Fruit fly (Drosophila melanogaster) whole organism, embryonic: Measurements from ENCODE around the gene CG11898.

ENCODE experiments used
- B-H1 ChIP-seq: fragments of 200-800 bp; sonication (Bioruptor generic); IDR thresholded peaks from 3 replicates; pipeline ENCODE4 v1.3.6; 2022; ENCODE audit warnings: missing biosample characterization, missing genetic modification characterization
- CG11696 ChIP-seq: fragments of 200-800 bp; sonication (Bioruptor generic); IDR thresholded peaks from 2 replicates; pipeline ENCODE4 v1.3.6; 2022; ENCODE audit warnings: missing biosample characterization, missing genetic modification characterization
- CG12299 ChIP-seq: fragments of 200-800 bp; sonication (Bioruptor generic); optimal IDR thresholded peaks from 2 replicates; lab custom pipeline; 2018; ENCODE audit warnings: missing biosample characterization, mild to moderate bottlenecking, missing genetic modification characterization
- CG1233 ChIP-seq: fragments of 200-800 bp; sonication (Bioruptor generic); optimal IDR thresholded peaks from 4 replicates; lab custom pipeline; 2018; ENCODE audit warnings: missing biosample characterization, mild to moderate bottlenecking, missing genetic modification characterization
- CG12942 ChIP-seq: fragments of 200-800 bp; sonication (Bioruptor generic); optimal IDR thresholded peaks from 3 replicates; lab custom pipeline; 2016; ENCODE audit warnings: missing biosample characterization, missing genetic modification characterization
- CG15479 ChIP-seq: fragments of 200-800 bp; sonication (Bioruptor generic); optimal IDR thresholded peaks from 3 replicates; lab custom pipeline; 2019; ENCODE audit warnings: missing biosample characterization, mild to moderate bottlenecking, missing genetic modification characterization, moderate library complexity
- CG16863 ChIP-seq: fragments of 200-800 bp; sonication (Bioruptor generic); optimal IDR thresholded peaks from 3 replicates; lab custom pipeline; 2016; ENCODE audit warnings: missing biosample characterization, missing genetic modification characterization
- CG17361 ChIP-seq: fragments of 200-800 bp; sonication (Bioruptor generic); IDR thresholded peaks from 3 replicates; pipeline ENCODE4 v1.3.6; 2022; ENCODE audit warnings: missing biosample characterization, missing genetic modification characterization
- CG17612 ChIP-seq: fragments of 200-800 bp; sonication (Bioruptor generic); IDR thresholded peaks from 2 replicates; pipeline ENCODE4 v1.3.6; 2022; ENCODE audit warnings: missing biosample characterization, missing genetic modification characterization
- CG18011 ChIP-seq: fragments of 200-800 bp; sonication (Bioruptor generic); optimal IDR thresholded peaks from 2 replicates; lab custom pipeline; 2017; ENCODE audit warnings: missing biosample characterization, missing genetic modification characterization, mild to moderate bottlenecking, moderate library complexity, missing genotype
- CG2712 ChIP-seq: fragments of 200-800 bp; optimal IDR thresholded peaks from 3 replicates; lab custom pipeline; 2019; ENCODE audit warnings: missing biosample characterization, mild to moderate bottlenecking, missing genetic modification characterization, moderate library complexity
- CG30431 ChIP-seq: fragments of 200-800 bp; sonication (Bioruptor generic); optimal IDR thresholded peaks from 2 replicates; lab custom pipeline; 2017; ENCODE audit warnings: missing biosample characterization, missing genetic modification characterization
- CG32767 ChIP-seq: fragments of 200-800 bp; sonication (Bioruptor generic); IDR thresholded peaks from 2 replicates; pipeline ENCODE4 v1.3.6; 2022; ENCODE audit warnings: missing biosample characterization, missing genetic modification characterization
- CG33557 ChIP-seq: fragments of 200-800 bp; sonication (Bioruptor generic); optimal IDR thresholded peaks from 2 replicates; lab custom pipeline; 2019; ENCODE audit warnings: missing biosample characterization, mild to moderate bottlenecking, missing genetic modification characterization, moderate library complexity
- CG3847 ChIP-seq: fragments of 200-800 bp; sonication (Bioruptor generic); IDR thresholded peaks from 2 replicates; pipeline ENCODE4 v1.3.6; 2022; ENCODE audit warnings: missing biosample characterization, missing genetic modification characterization
- CG4360 ChIP-seq: fragments of 200-800 bp; sonication (Bioruptor generic); IDR thresholded peaks from 2 replicates; pipeline ENCODE4 v1.3.6; 2022; ENCODE audit warnings: missing biosample characterization, missing genetic modification characterization
- CG4424 ChIP-seq: fragments of 200-800 bp; sonication (Bioruptor generic); optimal IDR thresholded peaks from 3 replicates; lab custom pipeline; 2016; ENCODE audit warnings: missing biosample characterization, missing genetic modification characterization
- CG6854 ChIP-seq: fragments of 200-800 bp; sonication (Bioruptor generic); optimal IDR thresholded peaks from 3 replicates; lab custom pipeline; 2017; ENCODE audit warnings: missing biosample characterization, mild to moderate bottlenecking, missing genetic modification characterization
- CG7963 ChIP-seq: fragments of 200-800 bp; sonication (Bioruptor generic); IDR thresholded peaks from 3 replicates; pipeline ENCODE4 v1.3.6; 2022; ENCODE audit warnings: missing biosample characterization, missing genetic modification characterization; ENCODE audit not compliant: partially characterized antibody
- CG8944 ChIP-seq: fragments of 200-800 bp; sonication (Bioruptor generic); optimal IDR thresholded peaks from 3 replicates; lab custom pipeline; 2016; ENCODE audit warnings: missing biosample characterization, missing genetic modification characterization
- CG9727 ChIP-seq: fragments of 200-800 bp; sonication (Bioruptor generic); optimal IDR thresholded peaks from 3 replicates; lab custom pipeline; 2017; ENCODE audit warnings: missing biosample characterization, mild to moderate bottlenecking, missing genetic modification characterization
- Camta ChIP-seq: fragments of 200-800 bp; sonication (Bioruptor generic); optimal IDR thresholded peaks from 2 replicates; lab custom pipeline; 2016; ENCODE audit warnings: missing biosample characterization, missing genetic modification characterization
- Chrac-16 ChIP-seq: fragments of 200-800 bp; sonication (Bioruptor generic); optimal IDR thresholded peaks from 3 replicates; lab custom pipeline; 2016; ENCODE audit warnings: missing biosample characterization, missing genetic modification characterization
- Doc2 ChIP-seq: fragments of 200-800 bp; sonication (Bioruptor generic); IDR thresholded peaks from 2 replicates; pipeline ENCODE4 v1.3.6; 2022; ENCODE audit warnings: missing biosample characterization, missing genetic modification characterization
- Ets97D ChIP-seq: fragments of 200-800 bp; sonication (Bioruptor generic); optimal IDR thresholded peaks from 3 replicates; lab custom pipeline; 2016; ENCODE audit warnings: missing biosample characterization, missing genetic modification characterization
- Fer2 ChIP-seq: fragments of 200-800 bp; sonication (Bioruptor generic); optimal IDR thresholded peaks from 2 replicates; lab custom pipeline; 2018; ENCODE audit warnings: missing biosample characterization, mild to moderate bottlenecking, missing genetic modification characterization, moderate library complexity
- Hmx ChIP-seq: fragments of 200-800 bp; sonication (Bioruptor generic); optimal IDR thresholded peaks from 2 replicates; lab custom pipeline; 2016; ENCODE audit warnings: missing biosample characterization, missing genetic modification characterization
- Jarid2 ChIP-seq: fragments of 200-800 bp; sonication (Bioruptor generic); optimal IDR thresholded peaks from 3 replicates; lab custom pipeline; 2017; ENCODE audit warnings: mild to moderate bottlenecking, missing biosample characterization, missing genetic modification reagents, missing genetic modification characterization
- MBD-R2 ChIP-seq: fragments of 200-800 bp; sonication (Bioruptor generic); IDR thresholded peaks from 2 replicates; pipeline ENCODE4 v1.3.6; 2022; ENCODE audit warnings: missing biosample characterization, missing genetic modification characterization
- Taf1 ChIP-seq: fragments of 200-800 bp; sonication (Bioruptor generic); IDR thresholded peaks from 2 replicates; pipeline ENCODE4 v1.3.6; 2022; ENCODE audit warnings: missing biosample characterization, missing genetic modification characterization
- ato ChIP-seq: fragments of 200-800 bp; sonication (Bioruptor generic); IDR thresholded peaks from 2 replicates; pipeline ENCODE4 v1.3.6; 2022; ENCODE audit warnings: missing biosample characterization, missing genetic modification characterization; ENCODE audit not compliant: partially characterized antibody
- bbx ChIP-seq: fragments of 200-800 bp; sonication (Bioruptor generic); IDR thresholded peaks from 2 replicates; pipeline ENCODE4 v1.3.6; 2022; ENCODE audit warnings: missing biosample characterization, missing genetic modification characterization; ENCODE audit not compliant: partially characterized antibody
- ci ChIP-seq: fragments of 200-800 bp; sonication (Bioruptor generic); IDR thresholded peaks from 3 replicates; pipeline ENCODE4 v1.3.6; 2022; ENCODE audit warnings: missing biosample characterization, missing genetic modification characterization
- dm ChIP-seq: fragments of 200-800 bp; sonication (Bioruptor generic); optimal IDR thresholded peaks from 3 replicates; lab custom pipeline; 2016; ENCODE audit warnings: missing biosample characterization, missing genetic modification characterization
- fd64A ChIP-seq: fragments of 200-800 bp; sonication (Bioruptor generic); optimal IDR thresholded peaks from 3 replicates; lab custom pipeline; 2018; ENCODE audit warnings: missing biosample characterization, mild to moderate bottlenecking, missing genetic modification characterization
- gfzf ChIP-seq: fragments of 200-800 bp; sonication (Bioruptor generic); optimal IDR thresholded peaks from 2 replicates; lab custom pipeline; 2016; ENCODE audit warnings: missing biosample characterization, mild to moderate bottlenecking, missing genetic modification characterization, moderate library complexity
- grn ChIP-seq: fragments of 200-800 bp; sonication (Bioruptor generic); optimal IDR thresholded peaks from 3 replicates; lab custom pipeline; 2017; ENCODE audit warnings: missing biosample characterization, missing genetic modification characterization
- p53 ChIP-seq: fragments of 200-800 bp; sonication (Bioruptor generic); optimal IDR thresholded peaks from 2 replicates; lab custom pipeline; 2016; ENCODE audit warnings: missing biosample characterization, missing genetic modification characterization
- pfk ChIP-seq: fragments of 200-800 bp; sonication (Bioruptor generic); optimal IDR thresholded peaks from 2 replicates; lab custom pipeline; 2018; ENCODE audit warnings: missing biosample characterization, mild to moderate bottlenecking, missing genetic modification characterization, moderate library complexity
- pum ChIP-seq: fragments of 200-800 bp; sonication (Bioruptor generic); optimal IDR thresholded peaks from 2 replicates; lab custom pipeline; 2016; ENCODE audit warnings: missing biosample characterization, missing genetic modification characterization
- scrt ChIP-seq: fragments of 200-800 bp; sonication (Bioruptor generic); optimal IDR thresholded peaks from 2 replicates; lab custom pipeline; 2018; ENCODE audit warnings: missing biosample characterization, mild to moderate bottlenecking, missing genetic modification characterization, moderate library complexity
- sisA ChIP-seq: fragments of 200-800 bp; sonication (Bioruptor generic); IDR thresholded peaks from 2 replicates; pipeline ENCODE4 v1.3.6; 2022; ENCODE audit warnings: missing biosample characterization, missing genetic modification characterization
- slou ChIP-seq: fragments of 200-800 bp; sonication (Bioruptor generic); optimal IDR thresholded peaks from 3 replicates; lab custom pipeline; 2016; ENCODE audit warnings: missing biosample characterization, missing genetic modification characterization
- ssp ChIP-seq: fragments of 200-800 bp; sonication (Bioruptor generic); IDR thresholded peaks from 2 replicates; pipeline ENCODE4 v1.3.6; 2022; ENCODE audit warnings: missing biosample characterization, missing genetic modification characterization
- tll ChIP-seq, 2 experiments: fragments of 200-800 bp in 1 of 2; fragments of >200 bp in 1 of 2; sonication (Bioruptor generic) in 1 of 2; optimal IDR thresholded peaks; 2 replicates each; lab custom pipeline; 2017 to 2019; ENCODE audit warnings: missing biosample characterization in 2 of 2, missing genetic modification characterization in 2 of 2, mild to moderate bottlenecking in 1 of 2, moderate library complexity in 1 of 2
- twi ChIP-seq: fragments of 200-800 bp; optimal IDR thresholded peaks from 2 replicates; lab custom pipeline; 2019; ENCODE audit warnings: missing biosample characterization, mild to moderate bottlenecking, missing genetic modification characterization, moderate library complexity
- usp ChIP-seq: fragments of >200 bp; optimal IDR thresholded peaks from 2 replicates; lab custom pipeline; 2017; ENCODE audit warnings: missing biosample characterization, missing genetic modification characterization
- wdn ChIP-seq: fragments of 200-800 bp; sonication (Bioruptor generic); IDR thresholded peaks from 2 replicates; pipeline ENCODE4 v1.3.6; 2022; ENCODE audit warnings: missing biosample characterization, missing genetic modification characterization

Gene CG11898

DNA sequence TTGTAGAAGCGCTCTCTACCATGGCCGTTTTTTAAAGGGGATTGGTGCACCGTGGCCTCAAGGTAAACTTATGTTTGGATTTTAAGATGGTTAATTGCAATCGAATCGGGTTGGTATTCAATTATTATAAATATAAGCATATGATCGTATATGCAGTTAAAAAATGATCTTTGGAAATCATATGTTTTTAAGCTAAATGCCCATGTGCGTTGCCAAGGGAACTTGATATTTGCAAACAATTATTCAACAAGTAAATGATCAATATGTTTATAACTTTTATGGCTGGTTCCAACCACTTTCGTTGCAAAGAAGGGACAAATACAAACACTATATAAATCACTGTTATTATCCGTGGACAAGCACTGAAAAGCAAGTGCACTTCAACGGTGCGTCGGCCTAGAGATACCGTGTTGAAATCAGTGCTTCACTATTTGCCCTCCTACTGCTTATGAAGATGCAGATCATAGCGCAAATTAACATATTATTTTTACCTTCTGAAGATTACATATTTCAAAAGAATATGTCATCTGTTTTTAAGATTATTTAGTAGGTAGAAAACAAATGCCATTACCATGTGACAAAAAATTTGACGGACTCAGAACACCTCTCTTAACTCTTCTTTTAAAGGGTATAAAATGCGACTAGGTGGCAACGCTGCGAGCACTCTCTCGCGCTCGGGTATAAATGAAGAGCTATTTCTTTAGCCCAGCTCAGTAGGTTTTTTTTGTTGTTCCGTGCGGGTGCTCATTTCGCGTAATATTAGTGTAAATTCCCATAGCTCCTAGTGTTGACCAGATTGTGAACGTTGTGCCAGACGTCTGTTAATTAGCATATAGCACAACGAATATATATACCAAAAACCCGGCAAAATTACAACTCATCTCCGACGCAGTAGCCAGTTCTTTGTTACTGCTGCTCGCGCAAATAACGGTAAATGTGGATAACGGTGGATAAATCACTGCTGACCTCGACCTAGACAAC, 7.7 kb upstream of the CG11898 start, which contains the start of gene rdog (continued):
- TF ChIP-seq ci (GFP tag; lab: Robert Waterston, UW) (0 out of 3 replicates have a peak, but pooled peaks have one; percentile 6), dm (GFP tag; lab: Kevin White, UChicago) (peak; percentile 78), CG4360 (no peak; the same call in none of the 2 replicates), CG16863 (GFP tag; lab: Kevin White, UChicago) (peak; percentile 83), Jarid2 (peak; percentile 73), CG7963 (GFP tag; lab: Robert Waterston, UW) (no peak), CG8944 (GFP tag; lab: Kevin White, UChicago) (peak; percentile 68), sisA (peak; percentile 69), CG9727 (peak; percentile 89), CG15479 (peak; percentile 13), CG6854 (GFP tag; lab: Kevin White, UChicago) (peak; percentile 72), CG32767 (GFP tag; lab: Robert Waterston, UW) (peak; percentile 65; the same call in 1 of the 2 replicates), CG12942 (peak; percentile 80), twi (tag; lab: Kevin White, UChicago) (peak; percentile 66), bbx (GFP tag; lab: Robert Waterston, UW) (no peak), Camta (GFP tag; lab: Kevin White, UChicago) (peak; percentile 87), p53 (GFP tag; lab: Kevin White, UChicago) (peak; percentile 42), MBD-R2 (peak; percentile 42), ato (no peak), CG17612 (GFP tag; lab: Robert Waterston, UW) (no peak), CG33557 (GFP tag; lab: Kevin White, UChicago) (peak; percentile 81), ssp (GFP tag; lab: Robert Waterston, UW) (peak; percentile 51; the same call in 1 of the 2 replicates), CG30431 (GFP tag; lab: Kevin White, UChicago) (peak; percentile 62), CG4424 (peak; percentile 88), slou (GFP tag; lab: Kevin White, UChicago) (peak; percentile 6), grn (peak; percentile 65), scrt (GFP tag; lab: Kevin White, UChicago) (peak; percentile 73), Chrac-16 (GFP tag; lab: Kevin White, UChicago) (peak; percentile 84), Fer2 (peak; percentile 48), CG11696 (GFP tag; lab: Robert Waterston, UW) (no peak), B-H1 (peak; percentile 17; the same call in 1 of the 3 replicates), Taf1 (GFP tag; lab: Robert Waterston, UW) (no peak), gfzf (no peak), CG1233 (GFP tag; lab: Kevin White, UChicago) (peak; percentile 69), wdn (GFP tag; lab: Robert Waterston, UW) (peak; percentile 56), CG12299 (tag; lab: Kevin White, UChicago) (peak; percentile 63), pfk (GFP tag; lab: Kevin White, UChicago) (no peak), Hmx (GFP tag; lab: Kevin White, UChicago) (peak; percentile 80), Doc2 (GFP tag; lab: Robert Waterston, UW) (no peak), CG2712 (no peak), Ets97D (peak; percentile 39), pum (peak; percentile 83), CG3847 (peak; percentile 57), CG18011 (GFP tag; lab: Kevin White, UChicago) (peak; percentile 1), fd64A (GFP tag; lab: Kevin White, UChicago) (no peak), tll (GFP tag; optimal IDR thresholded peaks at IDR 0.05; lab: Kevin White, UChicago) (peak in 1 of 2 experiments; percentile 96), usp (no peak), CG17361 (GFP tag; lab: Robert Waterston, UW) (peak; percentile 88)
